Worm (Caenorhabditis elegans): ENCODE results near the gene pqn-62.

- TF ChIP-seq let-526 (GFP tag; IDR thresholded peaks at IDR 0.05): no peak
- no peak for TF ChIP-seq B0336.3 (GFP tag; IDR thresholded peaks at IDR 0.05)
- no peak for TF ChIP-seq ceh-27 (GFP tag; optimal IDR thresholded peaks at IDR 0.05)
- TF ChIP-seq C17E4.6 (GFP tag; IDR thresholded peaks at IDR 0.05): no peak
- TF ChIP-seq pbrm-1 (GFP tag; IDR thresholded peaks at IDR 0.05): no peak
- no peak for TF ChIP-seq madf-10 (tag; optimal IDR thresholded peaks at IDR 0.05)
Observed at ce11 chrX:5243382-5243979, 47.6 kb downstream of the pqn-62 start, which contains the start of gene mtm-5.

All from whole organism, young adult.